Fruit fly (Drosophila melanogaster) Kc167 (cell line): ENCODE results near the gene Ptpmeg.

Experiments
- Myc ChIP-seq: fragments of >200 bp; optimal IDR thresholded peaks from 2 replicates; lab custom pipeline; 2017; ENCODE audit warnings: missing external identifiers
- Sin3A ChIP-seq: fragments of >200 bp; optimal IDR thresholded peaks from 2 replicates; lab custom pipeline; 2018; ENCODE audit warnings: missing external identifiers
- h ChIP-seq: fragments of >200 bp; optimal IDR thresholded peaks from 3 replicates; lab custom pipeline; 2018; ENCODE audit warnings: missing external identifiers
- insv ChIP-seq: fragments of >200 bp; optimal IDR thresholded peaks from 3 replicates; lab custom pipeline; 2018; ENCODE audit warnings: missing external identifiers
- psq ChIP-seq: fragments of >200 bp; optimal IDR thresholded peaks from 2 replicates; lab custom pipeline; 2017; ENCODE audit warnings: missing external identifiers
- ttk ChIP-seq: sonication (Bioruptor generic); optimal IDR thresholded peaks from 2 replicates; lab custom pipeline; 2017; ENCODE audit warnings: missing external identifiers

Gene Ptpmeg

dm6 chr3L:319145-320009, 8.5 kb upstream of the Ptpmeg start, which contains the start of gene fwd:
Gene fwd (minus strand): TSS chr3L:319884.
- no peak for TF ChIP-seq Sin3A (lab: Kevin White, UChicago)

dm6 chr3L:320010-320337, 7.9 kb upstream of the Ptpmeg start:
- no peak for TF ChIP-seq Myc

dm6 chr3L:320798-321197, 7.1 kb upstream of the Ptpmeg start:
- TF ChIP-seq psq (lab: Kevin White, UChicago) (no peak), Sin3A (lab: Kevin White, UChicago) (no peak), ttk (no peak), h (lab: Kevin White, UChicago) (no peak), insv (lab: Kevin White, UChicago) (no peak), Myc (no peak)

- TF ChIP-seq ttk = no peak
- no peak for TF ChIP-seq psq (lab: Kevin White, UChicago)
- no peak for TF ChIP-seq insv (lab: Kevin White, UChicago)
- no peak for TF ChIP-seq h (lab: Kevin White, UChicago)
- no peak for TF ChIP-seq Sin3A (lab: Kevin White, UChicago)
- TF ChIP-seq Myc = no peak
Observed at dm6 chr3L:321495-321894, 6.4 kb upstream of the Ptpmeg start.

dm6 chr3L:324486-324885, 3.4 kb upstream of the Ptpmeg start, which contains the start of gene CG32344:
Gene CG32344 (minus strand): TSS chr3L:324720.
- TF ChIP-seq Myc (no peak), insv (lab: Kevin White, UChicago) (no peak), Sin3A (lab: Kevin White, UChicago) (no peak), h (lab: Kevin White, UChicago) (no peak), psq (lab: Kevin White, UChicago) (no peak), ttk (no peak)

dm6 chr3L:329153-329698, 1.3 kb downstream of the Ptpmeg start:
- TF ChIP-seq insv (lab: Kevin White, UChicago) (no peak), psq (lab: Kevin White, UChicago) (no peak), Myc (no peak), ttk (no peak), h (lab: Kevin White, UChicago) (no peak), Sin3A (lab: Kevin White, UChicago) (no peak)

- no peak for TF ChIP-seq Myc
- no peak for TF ChIP-seq insv (lab: Kevin White, UChicago)
- TF ChIP-seq psq (lab: Kevin White, UChicago) = no peak
- no peak for TF ChIP-seq Sin3A (lab: Kevin White, UChicago)
- TF ChIP-seq ttk = no peak
- TF ChIP-seq h (lab: Kevin White, UChicago) = no peak
Observed at dm6 chr3L:331842-332802, 4.2 kb downstream of the Ptpmeg start, which contains the start of gene mthl9. Gene mthl9 (minus strand): TSS chr3L:332309.

- TF ChIP-seq Sin3A (lab: Kevin White, UChicago) (no peak), insv (lab: Kevin White, UChicago) (no peak), h (lab: Kevin White, UChicago) (no peak), Myc (no peak), psq (lab: Kevin White, UChicago) (no peak), ttk (no peak)
Observed at dm6 chr3L:337148-337547, 9.3 kb downstream of the Ptpmeg start.

- TF ChIP-seq ttk (no peak), insv (lab: Kevin White, UChicago) (no peak), Myc (no peak), h (lab: Kevin White, UChicago) (no peak), Sin3A (lab: Kevin White, UChicago) (no peak), psq (lab: Kevin White, UChicago) (no peak)
Observed at dm6 chr3L:338116-338515, 10.2 kb downstream of the Ptpmeg start.

- TF ChIP-seq psq (lab: Kevin White, UChicago) (no peak), ttk (no peak), insv (lab: Kevin White, UChicago) (no peak), h (lab: Kevin White, UChicago) (no peak), Myc (no peak), Sin3A (lab: Kevin White, UChicago) (no peak)
Observed at dm6 chr3L:339072-339471, 11.2 kb downstream of the Ptpmeg start.

dm6 chr3L:340124-340523, 12.2 kb downstream of the Ptpmeg start:
- TF ChIP-seq ttk (no peak), insv (lab: Kevin White, UChicago) (no peak), Sin3A (lab: Kevin White, UChicago) (no peak), psq (lab: Kevin White, UChicago) (no peak), Myc (no peak), h (lab: Kevin White, UChicago) (no peak)

dm6 chr3L:340569-340968, 12.7 kb downstream of the Ptpmeg start:
- TF ChIP-seq h (lab: Kevin White, UChicago) = no peak
- no peak for TF ChIP-seq Myc
- no peak for TF ChIP-seq psq (lab: Kevin White, UChicago)
